Worm (Caenorhabditis elegans) whole organism, L4 larva: ENCODE measurements around the gene C25E10.10.

Source experiments
- Y105C5A.15 ChIP-seq: fragments of 200-800 bp; sonication (Bioruptor generic); IDR thresholded peaks from 2 replicates; pipeline ENCODE4 v1.3.6; 2022; ENCODE audit warnings: missing genetic modification characterization, missing compliant biosample characterization
- ama-1 ChIP-seq: fragments of 150-350 bp; optimal IDR thresholded peaks from 2 replicates; lab custom pipeline; 2014; ENCODE audit warnings: inconsistent platforms, mixed read lengths
- ceh-82 ChIP-seq: sonication (generic microtip); optimal IDR thresholded peaks from 2 replicates; lab custom pipeline; 2017; ENCODE audit warnings: missing biosample characterization, missing genetic modification characterization
- daf-12 ChIP-seq: fragments of 150-350 bp; optimal IDR thresholded peaks from 2 replicates; lab custom pipeline; 2014; ENCODE audit warnings: missing biosample characterization, missing genetic modification reagents, missing genetic modification characterization
- dve-1 ChIP-seq: sonication (generic microtip); optimal IDR thresholded peaks from 2 replicates; lab custom pipeline; 2017; ENCODE audit warnings: antibody characterized with exemption, mild to moderate bottlenecking, missing genetic modification characterization, missing compliant biosample characterization; ENCODE audit not compliant: insufficient read depth
- fkh-10 ChIP-seq: fragments of 150-350 bp; optimal IDR thresholded peaks from 2 replicates; lab custom pipeline; 2014; ENCODE audit warnings: missing biosample characterization, missing genetic modification reagents, missing genetic modification characterization
- nhr-237 ChIP-seq: sonication (generic microtip); optimal IDR thresholded peaks from 2 replicates; lab custom pipeline; 2017; ENCODE audit warnings: missing biosample characterization, missing genetic modification characterization
- nhr-28 ChIP-seq: fragments of 150-350 bp; optimal IDR thresholded peaks from 2 replicates; lab custom pipeline; 2014; ENCODE audit warnings: missing biosample characterization, missing genetic modification characterization
- zag-1 ChIP-seq: fragments of 150-350 bp; optimal IDR thresholded peaks from 2 replicates; lab custom pipeline; 2014; ENCODE audit warnings: missing biosample characterization, missing genetic modification characterization

DNA sequence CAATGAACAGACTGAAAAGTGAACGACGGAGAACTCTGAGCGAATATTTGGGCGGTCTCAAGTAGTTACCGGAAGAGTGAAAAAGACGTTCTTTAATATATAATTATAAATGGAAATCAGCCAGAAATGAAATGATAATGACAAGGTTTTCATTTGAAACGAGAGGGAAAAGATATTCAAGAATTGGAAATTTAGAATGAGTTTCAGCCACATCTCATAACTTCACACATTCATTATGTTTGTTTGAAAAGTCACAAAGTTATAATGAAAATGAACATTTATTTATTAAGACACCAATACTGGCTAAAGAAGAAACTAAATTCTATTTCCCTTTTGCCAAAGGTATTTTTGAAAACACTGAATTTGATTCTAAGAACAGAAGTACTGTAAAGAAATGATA, 5.1 kb downstream of the C25E10.10 start, which contains the start of gene C25E10.7:
- TF ChIP-seq dve-1 (no peak), Y105C5A.15 (GFP tag; lab: Robert Waterston, UW) (no peak), ceh-82 (no peak), nhr-28 (tag; lab: Kevin White, UChicago) (no peak), ama-1 (lab: Kevin White, UChicago) (no peak), fkh-10 (GFP tag; lab: Kevin White, UChicago) (no peak), daf-12 (tag; lab: Kevin White, UChicago) (no peak), nhr-237 (tag; lab: Kevin White, UChicago) (no peak), zag-1 (tag; lab: Kevin White, UChicago) (no peak)
